Worm (Caenorhabditis elegans): ENCODE data around the gene chst-1.

chst-1 gene

DNA sequence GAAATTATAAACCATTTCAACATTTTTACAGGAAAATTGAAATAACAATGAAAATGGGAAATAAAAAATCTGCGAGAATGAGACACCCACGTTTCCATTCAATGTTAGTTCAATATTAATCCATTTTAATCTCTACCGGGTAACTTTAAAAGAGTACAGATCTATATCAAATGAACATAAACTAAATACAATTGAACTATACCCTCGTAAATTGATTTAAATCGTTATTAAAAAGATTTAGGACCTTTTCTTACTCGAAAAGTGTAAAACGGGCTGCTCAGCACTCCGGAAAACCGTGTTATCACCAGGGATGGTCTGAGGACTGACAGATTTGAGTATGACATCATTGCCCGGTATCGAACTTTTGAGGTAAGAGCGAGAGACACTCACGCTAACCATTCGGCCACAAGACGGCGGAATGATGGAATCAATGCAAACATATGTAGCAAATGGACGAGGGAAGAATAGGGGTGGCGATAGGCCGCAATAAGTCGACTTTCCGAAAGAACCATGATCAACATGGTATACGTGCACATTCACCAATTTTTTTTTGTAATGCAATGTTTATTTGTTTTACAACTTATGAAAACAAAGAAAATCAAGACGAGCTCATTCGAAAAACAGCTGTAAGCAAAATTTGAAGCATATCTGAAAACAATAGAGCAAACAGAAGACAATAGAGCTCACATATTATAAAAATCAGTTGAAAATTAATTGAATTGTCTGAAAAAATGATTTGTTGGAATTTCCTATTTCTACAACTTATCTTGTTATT lies at the start of gene chst-1, which contains the start of gene C41C4.9 (continued):
- TF ChIP-seq egl-44 (GFP tag; IDR thresholded peaks at IDR 0.05), result peak; percentile 95
- peak; percentile 61 for TF ChIP-seq attf-3 (GFP tag; conservative IDR thresholded peaks at IDR 0.05)
- no peak; the same call in 1 of the 2 replicates for TF ChIP-seq F33H1.4 (GFP tag; IDR thresholded peaks at IDR 0.05)
- no peak for TF ChIP-seq sdz-38 (tag; optimal IDR thresholded peaks at IDR 0.05)
- TF ChIP-seq bed-1 (GFP tag; IDR thresholded peaks at IDR 0.05), result 0 out of 2 replicates have a peak, but pooled peaks have one; percentile 50
- peak; percentile 89; the same call in 1 of the 2 replicates for TF ChIP-seq aptf-3 (GFP tag; IDR thresholded peaks at IDR 0.05)
- TF ChIP-seq madf-8 (GFP tag; conservative IDR thresholded peaks at IDR 0.05), result no peak
- no peak for TF ChIP-seq Y67H2A.10 (GFP tag; conservative IDR thresholded peaks at IDR 0.05)
- TF ChIP-seq rpc-1 (optimal IDR thresholded peaks at IDR 0.05), result peak; percentile 94
- TF ChIP-seq rpc-1 (tag; optimal IDR thresholded peaks at IDR 0.05), result peak; percentile 97
- TF ChIP-seq B0261.1 (tag; optimal IDR thresholded peaks at IDR 0.05), result peak; percentile 86
- TF ChIP-seq nhr-179 (tag; optimal IDR thresholded peaks at IDR 0.05), result peak; percentile 67
- no peak; the same call in 1 of the 2 replicates for TF ChIP-seq pbrm-1 (GFP tag; IDR thresholded peaks at IDR 0.05)
- TF ChIP-seq Y53G8AR.9 (GFP tag; conservative IDR thresholded peaks at IDR 0.05), result 0 out of 2 replicates have a peak, but pooled peaks have one; percentile 32
- peak; percentile 57 for TF ChIP-seq K12H6.12 (tag; optimal IDR thresholded peaks at IDR 0.05)
- no peak for TF ChIP-seq lsl-1 (GFP tag; optimal IDR thresholded peaks at IDR 0.05)
- TF ChIP-seq F23B12.7 (tag; optimal IDR thresholded peaks at IDR 0.05; ENCODE audit: insufficient read depth), result peak; percentile 81
- TF ChIP-seq ztf-22 (GFP tag; optimal IDR thresholded peaks at IDR 0.05), result peak; percentile 91
- TF ChIP-seq ceh-100 (GFP tag; IDR thresholded peaks at IDR 0.05), result peak; percentile 75
- no peak for TF ChIP-seq aptf-2 (GFP tag; conservative IDR thresholded peaks at IDR 0.05)
- TF ChIP-seq ets-4 (GFP tag; optimal IDR thresholded peaks at IDR 0.05), result peak; percentile 91
- TF ChIP-seq B0019.2 (GFP tag; conservative IDR thresholded peaks at IDR 0.05), result no peak
- TF ChIP-seq hlh-26 (GFP tag; conservative IDR thresholded peaks at IDR 0.05), result no peak
- TF ChIP-seq hmg-20 (GFP tag; IDR thresholded peaks at IDR 0.05), result peak; percentile 75
- TF ChIP-seq ceh-58 (GFP tag; IDR thresholded peaks at IDR 0.05), result no peak
- peak; percentile 82 for TF ChIP-seq attf-5 (GFP tag; optimal IDR thresholded peaks at IDR 0.05)
- TF ChIP-seq hmg-1.2 (GFP tag; IDR thresholded peaks at IDR 0.05), result peak; percentile 69
- no peak for TF ChIP-seq lin-35 (GFP tag; optimal IDR thresholded peaks at IDR 0.05)
- TF ChIP-seq hrde-1 (tag; optimal IDR thresholded peaks at IDR 0.05; ENCODE audit: borderline replicate concordance), result peak; percentile 80
- TF ChIP-seq ztf-6 (GFP tag; IDR thresholded peaks at IDR 0.05), result peak; percentile 29; the same call in 1 of the 2 replicates
- peak; percentile 96 for TF ChIP-seq die-1 (tag; optimal IDR thresholded peaks at IDR 0.05)
- TF ChIP-seq lin-54 (GFP tag; optimal IDR thresholded peaks at IDR 0.05), result peak; percentile 84
- TF ChIP-seq unc-62 (GFP tag; optimal IDR thresholded peaks at IDR 0.05), result no peak
- no peak for TF ChIP-seq lin-40 (tag; optimal IDR thresholded peaks at IDR 0.05)
- TF ChIP-seq bed-2 (GFP tag; IDR thresholded peaks at IDR 0.05), result no peak
- peak; percentile 88; the same call in 1 of the 2 replicates for TF ChIP-seq cebp-2 (GFP tag; IDR thresholded peaks at IDR 0.05)
- peak; percentile 85 to 97 for TF ChIP-seq rec-8 (tag; optimal IDR thresholded peaks at IDR 0.05)
- peak; percentile 77 for TF ChIP-seq akir-1 (GFP tag; optimal IDR thresholded peaks at IDR 0.05)
- TF ChIP-seq ekl-4 (GFP tag; IDR thresholded peaks at IDR 0.05), result peak; percentile 91
- TF ChIP-seq ccch-3 (GFP tag; optimal IDR thresholded peaks at IDR 0.05), result no peak
- peak; percentile 30 for TF ChIP-seq snpc-1.1 (tag; optimal IDR thresholded peaks at IDR 0.05; ENCODE audit: insufficient read depth)
- TF ChIP-seq unc-130 (GFP tag; optimal IDR thresholded peaks at IDR 0.05), result peak; percentile 66
- no peak for TF ChIP-seq zfh-2 (GFP tag; conservative IDR thresholded peaks at IDR 0.05)
- TF ChIP-seq K11D2.4 (GFP tag; IDR thresholded peaks at IDR 0.05), result no peak
- TF ChIP-seq F57C9.4 (tag; optimal IDR thresholded peaks at IDR 0.05), result peak; percentile 49
- no peak for TF ChIP-seq athp-1 (tag; optimal IDR thresholded peaks at IDR 0.05)

Data from whole organism, young adult.